Fruit fly (Drosophila melanogaster) whole organism: ENCODE data around the gene Acp36DE.

Experiments used
- CG8478 ChIP-seq: fragments of >200 bp; optimal IDR thresholded peaks from 2 replicates; lab custom pipeline; 2018; ENCODE audit warnings: inconsistent platforms
- pan ChIP-seq: fragments of >200 bp; optimal IDR thresholded peaks from 2 replicates; lab custom pipeline; 2017
- psq ChIP-seq: fragments of >200 bp; optimal IDR thresholded peaks from 2 replicates; lab custom pipeline; 2017
- usp ChIP-seq: fragments of >200 bp; optimal IDR thresholded peaks from 2 replicates; lab custom pipeline; 2017; ENCODE audit warnings: missing biosample characterization, missing genetic modification characterization, mixed read lengths

DNA sequence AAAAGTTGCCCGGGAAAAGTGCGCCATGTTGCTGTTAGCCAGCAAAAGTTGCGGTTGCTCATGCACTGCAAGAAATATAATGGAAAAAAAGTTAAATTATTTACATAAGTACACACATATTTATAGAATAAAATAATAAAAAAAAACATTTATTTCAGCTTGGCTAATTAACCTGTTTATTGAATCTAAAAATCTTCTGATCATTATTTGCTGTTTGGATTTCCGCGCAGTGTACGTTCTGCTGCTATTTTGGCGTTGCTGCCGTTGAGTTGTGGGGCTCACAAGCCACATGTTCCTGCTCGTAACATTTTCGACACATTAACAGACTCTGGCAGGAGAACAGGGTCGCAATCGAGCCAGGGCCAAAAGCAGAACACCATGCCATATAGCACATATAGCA, 48.3 kb downstream of the Acp36DE start:
- TF ChIP-seq pan = no peak
- TF ChIP-seq CG8478 = no peak
- no peak for TF ChIP-seq psq (lab: Kevin White, UChicago)
- no peak for TF ChIP-seq usp (GFP tag; lab: Kevin White, UChicago)
